Worm (Caenorhabditis elegans) whole organism, early embryonic: ENCODE results near the gene R11E3.19.

ENCODE experiments used
- B0310.2 ChIP-seq: sonication (generic microtip); optimal IDR thresholded peaks from 2 replicates; lab custom pipeline; 2016; ENCODE audit warnings: mild to moderate bottlenecking, missing genetic modification characterization, missing compliant biosample characterization
- F13C5.2 ChIP-seq: sonication (generic microtip); optimal IDR thresholded peaks from 2 replicates; lab custom pipeline; 2017; ENCODE audit warnings: mild to moderate bottlenecking, missing genetic modification characterization, inconsistent platforms, missing compliant biosample characterization
- aly-1 ChIP-seq: sonication (generic microtip); optimal IDR thresholded peaks from 2 replicates; lab custom pipeline; 2016; ENCODE audit warnings: missing genetic modification characterization, missing compliant biosample characterization
- ama-1 ChIP-seq: fragments of 150-350 bp; optimal IDR thresholded peaks from 2 replicates; lab custom pipeline; 2014
- ceh-13 ChIP-seq: fragments of 200-800 bp; sonication (Bioruptor generic); optimal IDR thresholded peaks from 2 replicates; lab custom pipeline; 2018; ENCODE audit warnings: mild to moderate bottlenecking, missing genetic modification characterization, missing compliant biosample characterization
- ceh-36 ChIP-seq: sonication (generic microtip); optimal IDR thresholded peaks from 2 replicates; lab custom pipeline; 2016; ENCODE audit warnings: missing genetic modification characterization, inconsistent platforms, missing compliant biosample characterization
- ets-7 ChIP-seq: sonication (generic microtip); optimal IDR thresholded peaks from 2 replicates; lab custom pipeline; 2016; ENCODE audit warnings: missing genotype, missing genetic modification characterization, missing compliant biosample characterization
- flt-1 ChIP-seq: fragments of 200-800 bp; sonication (Bioruptor generic); IDR thresholded peaks from 2 replicates; pipeline ENCODE4 v1.3.6; 2022; ENCODE audit warnings: missing genetic modification characterization, missing compliant biosample characterization
- hmbx-1 ChIP-seq: sonication (generic microtip); optimal IDR thresholded peaks from 2 replicates; lab custom pipeline; 2016; ENCODE audit warnings: mild to moderate bottlenecking, missing genetic modification characterization, missing compliant biosample characterization
- hmg-4 ChIP-seq: fragments of 200-800 bp; sonication (Bioruptor generic); optimal IDR thresholded peaks from 2 replicates; lab custom pipeline; 2018; ENCODE audit warnings: mild to moderate bottlenecking, missing genetic modification characterization, missing compliant biosample characterization
- hnd-1 ChIP-seq: sonication (generic microtip); optimal IDR thresholded peaks from 2 replicates; lab custom pipeline; 2016; ENCODE audit warnings: missing genetic modification characterization, missing compliant biosample characterization
- pes-1 ChIP-seq: fragments of 200-800 bp; sonication (Bioruptor generic); IDR thresholded peaks from 2 replicates; pipeline ENCODE4 v1.3.6; 2022; ENCODE audit warnings: missing genetic modification reagents, missing genetic modification characterization, missing compliant biosample characterization
- scrt-1 ChIP-seq: fragments of 200-800 bp; sonication (Bioruptor generic); IDR thresholded peaks from 2 replicates; pipeline ENCODE4 v1.3.6; 2022; ENCODE audit warnings: missing genetic modification characterization, missing compliant biosample characterization
- sea-1 ChIP-seq: fragments of 200-800 bp; sonication (Bioruptor generic); conservative IDR thresholded peaks from 2 replicates; pipeline ENCODE4 v1.3.6; 2022; ENCODE audit warnings: missing genetic modification characterization, missing compliant biosample characterization
- tbx-11 ChIP-seq: fragments of 200-800 bp; sonication (Bioruptor generic); IDR thresholded peaks from 2 replicates; pipeline ENCODE4 v1.3.6; 2022; ENCODE audit warnings: missing genetic modification characterization, missing compliant biosample characterization
- tbx-37 ChIP-seq: fragments of 200-800 bp; sonication (Bioruptor generic); conservative IDR thresholded peaks from 2 replicates; pipeline ENCODE4 v1.3.6; 2022; ENCODE audit warnings: missing genetic modification reagents, missing genetic modification characterization, missing compliant biosample characterization
- tra-4 ChIP-seq: sonication (generic microtip); optimal IDR thresholded peaks from 2 replicates; lab custom pipeline; 2017; ENCODE audit warnings: missing genetic modification characterization, missing compliant biosample characterization

The R11E3.19 gene

DNA sequence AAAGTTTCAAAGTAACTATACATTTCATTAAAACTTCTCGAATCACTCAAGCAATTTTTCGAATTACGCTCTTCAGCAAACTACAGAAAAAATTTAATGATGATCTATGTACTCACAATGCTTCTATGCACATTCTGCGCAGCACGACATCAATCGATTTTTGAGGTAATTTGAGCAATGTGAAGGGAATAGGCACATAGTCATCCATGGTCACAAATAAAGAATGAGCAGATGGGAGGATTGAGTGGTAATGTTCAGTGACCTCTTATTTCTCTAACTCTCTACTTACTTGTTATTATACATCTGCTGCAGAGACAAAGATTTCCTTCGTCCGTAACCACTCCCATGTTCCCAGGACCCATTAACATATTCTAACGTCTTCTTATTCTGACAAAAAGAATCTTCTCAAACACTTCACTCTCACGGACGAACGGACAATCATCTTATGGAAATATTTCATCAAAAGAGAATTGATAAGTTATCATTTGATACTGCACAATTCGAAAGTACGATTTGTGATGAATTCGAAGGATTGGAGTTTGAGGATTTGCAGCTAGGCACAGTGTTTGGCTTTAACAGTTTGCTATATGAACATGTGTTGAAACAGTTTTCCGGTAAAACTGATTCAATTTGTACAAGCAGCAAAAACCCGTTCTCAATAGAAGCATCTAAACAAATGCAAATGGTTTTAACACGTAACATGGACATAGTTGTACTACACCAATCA, 19.8 kb downstream of the R11E3.19 start, which contains the start of the genes fbxb-77 and Y17G9B.11:
Gene fbxb-77 (minus strand): TSS at position 229 of the 727 bp plus-strand sequence.
Gene Y17G9B.11 (plus strand): TSS at position 677 of the 727 bp plus-strand sequence.
- no peak for TF ChIP-seq sea-1 (GFP tag; lab: Robert Waterston, UW)

DNA sequence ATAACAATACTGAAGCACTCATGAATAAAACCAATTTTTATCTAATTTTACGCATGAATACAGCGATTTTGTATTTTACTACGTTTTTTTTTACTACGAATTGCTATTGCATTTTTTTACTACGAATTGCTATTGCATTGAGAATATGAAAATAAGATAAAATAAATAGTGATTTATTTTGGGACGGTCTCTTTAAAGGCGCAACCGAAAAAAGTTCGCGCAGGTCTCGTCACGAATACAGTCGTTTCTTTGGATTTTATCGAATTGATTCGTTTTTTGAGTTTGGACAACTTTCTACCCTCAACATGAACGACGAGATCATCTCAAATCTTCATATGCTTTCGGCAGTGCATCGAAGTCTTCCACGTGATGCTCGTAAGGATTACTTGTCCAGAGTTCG, 24.1 kb downstream of the R11E3.19 start, which contains the start of gene Y17G9B.4:
Gene Y17G9B.4 (plus strand): TSS at position 306 of the 400 bp plus-strand sequence.
- TF ChIP-seq flt-1 (no peak), ets-7 (tag; lab: Kevin White, UChicago) (no peak), B0310.2 (tag; lab: Kevin White, UChicago) (no peak), hmg-4 (GFP tag; lab: Kevin White, UChicago) (no peak), ceh-36 (tag; lab: Kevin White, UChicago) (no peak), hmbx-1 (tag; lab: Kevin White, UChicago) (no peak), tbx-37 (GFP tag; lab: Robert Waterston, UW) (no peak), hnd-1 (tag; lab: Kevin White, UChicago) (no peak), tra-4 (tag; lab: Kevin White, UChicago) (no peak), tbx-11 (GFP tag; lab: Robert Waterston, UW) (no peak), ama-1 (lab: Kevin White, UChicago) (no peak), sea-1 (GFP tag; lab: Robert Waterston, UW) (no peak), ceh-13 (GFP tag; lab: Kevin White, UChicago) (no peak), pes-1 (GFP tag; lab: Robert Waterston, UW) (no peak), F13C5.2 (tag; lab: Kevin White, UChicago) (no peak), aly-1 (tag; lab: Kevin White, UChicago) (no peak), scrt-1 (no peak)

DNA sequence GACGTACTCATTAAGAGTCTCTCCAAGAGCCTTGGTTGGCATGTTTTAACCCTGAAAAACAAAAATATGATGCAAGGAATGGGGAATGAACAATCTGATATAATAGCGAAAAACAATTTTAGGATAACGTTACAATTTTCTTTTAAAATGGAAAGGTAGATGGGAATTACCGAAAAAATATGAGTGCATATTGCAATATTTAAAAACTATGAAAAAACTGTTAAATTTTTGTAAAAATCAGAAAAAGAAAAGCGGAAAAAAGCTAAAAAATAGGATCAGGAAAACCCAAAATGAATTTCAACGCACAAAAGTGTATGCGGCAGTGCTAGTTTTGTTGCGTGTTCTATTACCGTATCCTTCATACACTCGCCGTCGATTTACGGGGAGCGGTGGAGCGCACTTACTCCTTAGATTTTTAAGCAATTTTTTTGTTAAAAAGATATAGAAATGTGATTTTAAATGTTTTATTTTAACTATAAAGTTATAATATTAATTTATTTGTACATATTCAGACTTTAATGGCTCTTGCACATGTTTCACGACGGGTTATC, 26.1 kb downstream of the R11E3.19 start, which contains the start of the genes rpl-20 and Y17G9B.5:
Gene rpl-20 (minus strand): TSS at position 51 of the 551 bp plus-strand sequence.
Gene Y17G9B.5 (plus strand): TSS at position 513 of the 551 bp plus-strand sequence.
- TF ChIP-seq flt-1 = peak; percentile 84
- TF ChIP-seq B0310.2 (tag; lab: Kevin White, UChicago) = peak; percentile 49
- TF ChIP-seq pes-1 (GFP tag; lab: Robert Waterston, UW) = peak; percentile 81
- TF ChIP-seq scrt-1 = peak; percentile 80
- peak; percentile 99 for TF ChIP-seq F13C5.2 (tag; lab: Kevin White, UChicago)
- no peak for TF ChIP-seq aly-1 (tag; lab: Kevin White, UChicago)
- peak; percentile 78 for TF ChIP-seq tbx-11 (GFP tag; lab: Robert Waterston, UW)
- peak; percentile 85 for TF ChIP-seq ceh-36 (tag; lab: Kevin White, UChicago)
- TF ChIP-seq hmbx-1 (tag; lab: Kevin White, UChicago) = peak; percentile 75
- TF ChIP-seq sea-1 (GFP tag; lab: Robert Waterston, UW) = peak; percentile 87
- peak; percentile 81 for TF ChIP-seq hmg-4 (GFP tag; lab: Kevin White, UChicago)
- peak; percentile 54 for TF ChIP-seq ets-7 (tag; lab: Kevin White, UChicago)
- TF ChIP-seq ceh-13 (GFP tag; lab: Kevin White, UChicago) = peak; percentile 63
- peak; percentile 76 for TF ChIP-seq tbx-37 (GFP tag; lab: Robert Waterston, UW)
- peak; percentile 73 for TF ChIP-seq tra-4 (tag; lab: Kevin White, UChicago)
- TF ChIP-seq hnd-1 (tag; lab: Kevin White, UChicago) = peak; percentile 72
- no peak for TF ChIP-seq ama-1 (lab: Kevin White, UChicago)

DNA sequence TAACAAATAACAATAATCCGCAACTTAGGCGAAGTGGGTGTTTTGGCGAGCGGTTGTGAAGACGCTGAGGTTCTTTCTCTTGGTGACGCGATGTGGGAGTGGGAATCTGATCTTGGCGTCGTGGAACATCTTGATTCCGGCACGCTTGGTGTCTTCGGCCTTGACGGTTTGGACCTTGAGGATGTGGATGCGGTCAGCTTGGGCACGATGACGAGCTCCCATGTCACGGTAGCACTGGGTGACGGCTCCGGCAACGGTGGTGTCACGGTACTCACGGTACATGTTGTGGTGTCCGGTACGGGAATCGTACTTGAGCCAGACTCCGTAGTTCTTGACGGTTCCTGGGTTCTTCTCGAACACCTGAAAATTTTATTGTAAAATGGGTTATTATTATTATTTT, 26.7 kb downstream of the R11E3.19 start:
- TF ChIP-seq ets-7 (tag; lab: Kevin White, UChicago) = no peak

DNA sequence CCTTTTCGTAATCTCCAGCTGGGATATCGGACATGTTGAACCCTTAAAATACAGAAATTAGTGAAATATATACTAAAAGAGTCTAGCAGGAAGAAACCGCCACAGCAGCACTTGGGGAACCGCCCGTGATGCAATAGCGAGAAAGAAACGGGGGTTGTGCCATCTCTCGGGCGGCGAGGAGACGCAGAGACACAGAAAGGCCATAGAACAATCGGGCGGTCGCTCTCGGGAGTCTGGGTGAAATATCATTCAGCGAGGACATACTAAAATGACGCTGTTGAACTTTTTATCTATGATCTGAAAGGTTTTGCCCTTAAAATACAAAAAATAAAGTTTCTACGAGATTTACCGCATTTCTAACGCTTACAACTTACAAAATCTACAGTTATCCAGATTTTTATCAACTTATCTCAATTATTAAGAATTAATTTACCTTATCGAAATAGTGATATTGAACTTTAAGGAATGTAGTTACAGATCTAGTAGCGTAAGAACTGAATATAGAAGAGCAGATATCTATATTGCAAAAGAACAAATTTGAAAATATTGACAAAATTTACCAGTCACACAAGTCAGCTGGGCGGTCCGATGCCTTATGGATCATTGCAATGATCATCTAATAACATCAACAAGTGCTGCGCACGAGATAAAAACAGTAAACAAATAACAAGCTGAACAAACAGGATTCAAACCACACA, 27.3 kb downstream of the R11E3.19 start, which contains the start of gene cyc-2.1:
Gene cyc-2.1 (minus strand): TSS at position 605 of the 698 bp plus-strand sequence.
- no peak for TF ChIP-seq tra-4 (tag; lab: Kevin White, UChicago)
- TF ChIP-seq hmg-4 (GFP tag; lab: Kevin White, UChicago) = peak; percentile 49
- TF ChIP-seq ets-7 (tag; lab: Kevin White, UChicago) = no peak
- no peak for TF ChIP-seq pes-1 (GFP tag; lab: Robert Waterston, UW)
- TF ChIP-seq hnd-1 (tag; lab: Kevin White, UChicago) = no peak
- TF ChIP-seq B0310.2 (tag; lab: Kevin White, UChicago) = no peak
- 0 out of 2 replicates have a peak, but pooled peaks have one; percentile 28 for TF ChIP-seq sea-1 (GFP tag; lab: Robert Waterston, UW)
- peak; percentile 38 for TF ChIP-seq F13C5.2 (tag; lab: Kevin White, UChicago)
- TF ChIP-seq tbx-11 (GFP tag; lab: Robert Waterston, UW) = 0 out of 2 replicates have a peak, but pooled peaks have one; percentile 31
- peak; percentile 3 for TF ChIP-seq ama-1 (lab: Kevin White, UChicago)
- TF ChIP-seq aly-1 (tag; lab: Kevin White, UChicago) = no peak
- TF ChIP-seq scrt-1 = peak; percentile 64
- 0 out of 2 replicates have a peak, but pooled peaks have one; percentile 4 for TF ChIP-seq flt-1
- TF ChIP-seq ceh-13 (GFP tag; lab: Kevin White, UChicago) = no peak
- no peak for TF ChIP-seq tbx-37 (GFP tag; lab: Robert Waterston, UW)

DNA sequence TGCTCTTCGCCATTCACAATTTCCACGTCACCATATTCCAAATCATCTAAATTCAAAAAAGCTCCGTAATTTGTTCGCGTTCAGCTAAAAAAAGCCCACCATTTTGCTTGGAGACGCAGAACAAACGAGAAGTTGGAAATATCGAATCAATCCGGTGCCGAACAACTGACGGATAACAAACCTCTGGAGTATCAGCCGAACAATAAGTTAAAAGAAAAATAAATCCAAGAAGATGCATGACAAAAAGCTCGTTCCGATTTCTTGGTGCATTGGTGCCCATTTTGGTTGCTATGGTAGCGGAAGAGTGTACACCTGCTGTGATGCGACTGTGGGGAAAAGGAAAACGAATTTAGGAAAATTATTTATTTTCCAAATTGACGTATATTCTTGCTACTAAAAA, 28.3 kb downstream of the R11E3.19 start, which contains the start of gene tctn-1:
Gene tctn-1 (minus strand): TSS at position 280 of the 400 bp plus-strand sequence.
- TF ChIP-seq ceh-13 (GFP tag; lab: Kevin White, UChicago) (no peak), tbx-11 (GFP tag; lab: Robert Waterston, UW) (no peak), tra-4 (tag; lab: Kevin White, UChicago) (no peak), ama-1 (lab: Kevin White, UChicago) (peak; percentile 14), flt-1 (no peak), hmg-4 (GFP tag; lab: Kevin White, UChicago) (no peak), pes-1 (GFP tag; lab: Robert Waterston, UW) (no peak), B0310.2 (tag; lab: Kevin White, UChicago) (no peak)
